Fruit fly (Drosophila melanogaster) whole organism, embryonic: ENCODE data around the gene Rrp5.
A peak's percentile ranks its signal among the peaks of the same experiment; 100 is the strongest.

Experiments used
- C15 ChIP-seq: fragments of 200-800 bp; sonication (Bioruptor generic); IDR thresholded peaks from 3 replicates; pipeline ENCODE4 v1.3.6; 2022; ENCODE audit warnings: missing biosample characterization, missing genetic modification characterization
- CG10979 ChIP-seq: fragments of 200-800 bp; sonication (Bioruptor generic); optimal IDR thresholded peaks from 2 replicates; lab custom pipeline; 2018; ENCODE audit warnings: missing biosample characterization, mild to moderate bottlenecking, missing genetic modification characterization, moderate library complexity
- CG11696 ChIP-seq: fragments of 200-800 bp; sonication (Bioruptor generic); IDR thresholded peaks from 2 replicates; pipeline ENCODE4 v1.3.6; 2022; ENCODE audit warnings: missing biosample characterization, missing genetic modification characterization
- CG11723 ChIP-seq: fragments of 200-800 bp; sonication (Bioruptor generic); optimal IDR thresholded peaks from 2 replicates; lab custom pipeline; 2017; ENCODE audit warnings: missing biosample characterization, mild to moderate bottlenecking, missing genetic modification characterization
- CG12236 ChIP-seq: fragments of 200-800 bp; sonication (Bioruptor generic); optimal IDR thresholded peaks from 2 replicates; lab custom pipeline; 2016; ENCODE audit warnings: missing biosample characterization, missing genetic modification characterization
- CG14014 ChIP-seq: fragments of 200-800 bp; sonication (Bioruptor generic); IDR thresholded peaks from 2 replicates; pipeline ENCODE4 v1.3.6; 2022; ENCODE audit warnings: missing biosample characterization, missing genetic modification characterization
- CG14667 ChIP-seq: fragments of 200-800 bp; sonication (Bioruptor generic); IDR thresholded peaks from 2 replicates; pipeline ENCODE4 v1.3.6; 2022; ENCODE audit warnings: missing biosample characterization, missing genetic modification characterization
- CG17612 ChIP-seq: fragments of 200-800 bp; sonication (Bioruptor generic); IDR thresholded peaks from 2 replicates; pipeline ENCODE4 v1.3.6; 2022; ENCODE audit warnings: missing biosample characterization, missing genetic modification characterization
- CG2129 ChIP-seq: fragments of 200-800 bp; sonication (Bioruptor generic); IDR thresholded peaks from 2 replicates; pipeline ENCODE4 v1.3.6; 2022; ENCODE audit warnings: missing biosample characterization, missing genetic modification characterization; ENCODE audit not compliant: partially characterized antibody
- CG34224 ChIP-seq: fragments of 200-800 bp; sonication (Bioruptor generic); IDR thresholded peaks from 3 replicates; pipeline ENCODE4 v1.3.6; 2022; ENCODE audit warnings: missing biosample characterization, missing genetic modification characterization; ENCODE audit not compliant: partially characterized antibody
- CG43689 ChIP-seq: fragments of 200-800 bp; sonication (Bioruptor generic); IDR thresholded peaks from 2 replicates; pipeline ENCODE4 v1.3.6; 2022; ENCODE audit warnings: missing biosample characterization, missing genetic modification characterization
- CG4854 ChIP-seq: fragments of 200-800 bp; sonication (Bioruptor generic); optimal IDR thresholded peaks from 2 replicates; lab custom pipeline; 2016; ENCODE audit warnings: missing biosample characterization, missing genetic modification characterization, inconsistent platforms
- CG5180 ChIP-seq: fragments of 200-800 bp; sonication (Bioruptor generic); optimal IDR thresholded peaks from 3 replicates; lab custom pipeline; 2017; ENCODE audit warnings: missing biosample characterization, missing genetic modification characterization, mild to moderate bottlenecking, moderate library complexity, missing genetic modification reagents
- CG7963 ChIP-seq: fragments of 200-800 bp; sonication (Bioruptor generic); IDR thresholded peaks from 3 replicates; pipeline ENCODE4 v1.3.6; 2022; ENCODE audit warnings: missing biosample characterization, missing genetic modification characterization; ENCODE audit not compliant: partially characterized antibody
- CG8359 ChIP-seq: fragments of 200-800 bp; sonication (Bioruptor generic); optimal IDR thresholded peaks from 2 replicates; lab custom pipeline; 2017; ENCODE audit warnings: missing biosample characterization, mild to moderate bottlenecking, missing genetic modification characterization, borderline replicate concordance
- CTCF ChIP-seq: fragments of 200-800 bp; sonication (Bioruptor generic); optimal IDR thresholded peaks from 2 replicates; lab custom pipeline; 2017; ENCODE audit warnings: missing biosample characterization, mild to moderate bottlenecking, missing genetic modification characterization, moderate library complexity
- Doc3 ChIP-seq: fragments of 200-800 bp; sonication (Bioruptor generic); IDR thresholded peaks from 3 replicates; pipeline ENCODE4 v1.3.6; 2022; ENCODE audit warnings: missing biosample characterization, missing genetic modification characterization; ENCODE audit not compliant: partially characterized antibody
- Fer3 ChIP-seq: fragments of 200-800 bp; sonication (Bioruptor generic); optimal IDR thresholded peaks from 2 replicates; lab custom pipeline; 2018; ENCODE audit warnings: missing biosample characterization, mild to moderate bottlenecking, missing genetic modification characterization, moderate library complexity
- H15 ChIP-seq: fragments of 200-800 bp; sonication (Bioruptor generic); IDR thresholded peaks from 3 replicates; pipeline ENCODE4 v1.3.6; 2022; ENCODE audit warnings: missing biosample characterization, missing genetic modification characterization
- Lhr ChIP-seq: fragments of 200-800 bp; sonication (Bioruptor generic); optimal IDR thresholded peaks from 3 replicates; lab custom pipeline; 2017; ENCODE audit warnings: mild to moderate bottlenecking, missing biosample characterization, missing genetic modification reagents, missing genetic modification characterization
- MTF-1 ChIP-seq: fragments of 200-800 bp; sonication (Bioruptor generic); optimal IDR thresholded peaks from 2 replicates; lab custom pipeline; 2018; ENCODE audit warnings: missing biosample characterization, mild to moderate bottlenecking, missing genetic modification characterization, borderline replicate concordance
- Meics ChIP-seq: fragments of 200-800 bp; sonication (Bioruptor generic); optimal IDR thresholded peaks from 2 replicates; lab custom pipeline; 2017; ENCODE audit warnings: missing biosample characterization, mild to moderate bottlenecking, missing genetic modification characterization
- Mes4 ChIP-seq: fragments of 200-800 bp; sonication (Bioruptor generic); optimal IDR thresholded peaks from 2 replicates; lab custom pipeline; 2016; ENCODE audit warnings: missing biosample characterization, missing genetic modification characterization
- Mrtf ChIP-seq: fragments of 200-800 bp; sonication (Bioruptor generic); IDR thresholded peaks from 3 replicates; pipeline ENCODE4 v1.3.6; 2022; ENCODE audit warnings: missing biosample characterization, missing genetic modification characterization
- NFAT ChIP-seq: fragments of 200-800 bp; sonication (Bioruptor generic); IDR thresholded peaks from 2 replicates; pipeline ENCODE4 v1.3.6; 2022; ENCODE audit warnings: missing biosample characterization, missing genetic modification characterization
- YL-1 ChIP-seq: fragments of 200-800 bp; sonication (Bioruptor generic); optimal IDR thresholded peaks from 3 replicates; lab custom pipeline; 2017; ENCODE audit warnings: missing biosample characterization, mild to moderate bottlenecking, missing genetic modification characterization
- abd-A ChIP-seq: fragments of 200-800 bp; sonication (Bioruptor generic); optimal IDR thresholded peaks from 3 replicates; lab custom pipeline; 2019; ENCODE audit warnings: missing biosample characterization, mild to moderate bottlenecking, missing genetic modification characterization, moderate library complexity
- br ChIP-seq: fragments of >200 bp; optimal IDR thresholded peaks from 2 replicates; lab custom pipeline; 2017
- bsh ChIP-seq, 2 experiments: fragments of 200-800 bp; sonication (Bioruptor generic); optimal IDR thresholded peaks; 2 replicates each; lab custom pipeline; 2017 to 2018; ENCODE audit warnings: mild to moderate bottlenecking in 2 of 2, missing biosample characterization in 2 of 2, missing genetic modification characterization in 2 of 2, moderate library complexity in 1 of 2
- chif ChIP-seq, 2 experiments: fragments of 200-800 bp; sonication (Bioruptor generic); optimal IDR thresholded peaks; 3 replicates each; lab custom pipeline; 2016; ENCODE audit warnings: missing biosample characterization in 2 of 2, missing genetic modification characterization in 2 of 2
- corto ChIP-seq: fragments of 200-800 bp; sonication (Bioruptor generic); optimal IDR thresholded peaks from 2 replicates; lab custom pipeline; 2016; ENCODE audit warnings: missing biosample characterization, mild to moderate bottlenecking, missing genetic modification characterization, moderate library complexity
- cwo ChIP-seq: fragments of 200-800 bp; sonication (Bioruptor generic); optimal IDR thresholded peaks from 3 replicates; lab custom pipeline; 2017; ENCODE audit warnings: missing biosample characterization, missing genetic modification characterization, mild to moderate bottlenecking, moderate library complexity, missing genetic modification reagents
- en ChIP-seq: fragments of 200-800 bp; sonication (Bioruptor generic); optimal IDR thresholded peaks from 2 replicates; lab custom pipeline; 2016; ENCODE audit warnings: missing biosample characterization, missing genetic modification characterization
- eve ChIP-seq, 2 experiments: fragments of >200 bp; optimal IDR thresholded peaks; 2 replicates each; lab custom pipeline; 2017; ENCODE audit warnings: missing biosample characterization in 2 of 2, missing genetic modification characterization in 2 of 2
- lmd ChIP-seq: fragments of 200-800 bp; sonication (Bioruptor generic); IDR thresholded peaks from 2 replicates; pipeline ENCODE4 v1.3.6; 2022; ENCODE audit warnings: missing biosample characterization, missing genetic modification characterization
- lola ChIP-seq, 3 experiments: fragments of >200 bp in 2 of 3; fragments of 200-800 bp in 1 of 3; sonication (Bioruptor generic) in 1 of 3; optimal IDR thresholded peaks; 2 replicates each; lab custom pipeline; 2017 to 2019; ENCODE audit warnings: missing biosample characterization in 3 of 3, missing genetic modification characterization in 3 of 3, mild to moderate bottlenecking in 1 of 3, moderate library complexity in 1 of 3
- nerfin-1 ChIP-seq: fragments of 200-800 bp; sonication (Bioruptor generic); optimal IDR thresholded peaks from 3 replicates; lab custom pipeline; 2019; ENCODE audit warnings: missing biosample characterization, mild to moderate bottlenecking, missing genetic modification characterization, moderate library complexity
- oc ChIP-seq: fragments of 200-800 bp; sonication (Bioruptor generic); optimal IDR thresholded peaks from 2 replicates; lab custom pipeline; 2018; ENCODE audit warnings: missing biosample characterization, mild to moderate bottlenecking, missing genetic modification characterization, moderate library complexity
- pan ChIP-seq, 4 experiments: fragments of >200 bp in 3 of 4; fragments of 200-800 bp in 1 of 4; sonication (Bioruptor generic) in 1 of 4; optimal IDR thresholded peaks in 3 of 4; IDR thresholded peaks in 1 of 4; 2 replicates each; pipeline versions ENCODE4 v1.3.6 to Lab custom; 2017 to 2022; ENCODE audit warnings: missing biosample characterization in 2 of 4, missing genetic modification characterization in 2 of 4, mixed read lengths in 1 of 4
- pho ChIP-seq: fragments of 200-800 bp; sonication (Bioruptor generic); optimal IDR thresholded peaks from 2 replicates; lab custom pipeline; 2016; ENCODE audit warnings: missing biosample characterization, missing genetic modification characterization
- sens-2 ChIP-seq: fragments of 200-800 bp; sonication (Bioruptor generic); IDR thresholded peaks from 2 replicates; pipeline ENCODE4 v1.3.6; 2022; ENCODE audit warnings: missing biosample characterization, missing genetic modification characterization
- sob ChIP-seq: fragments of 200-800 bp; sonication (Bioruptor generic); IDR thresholded peaks from 2 replicates; pipeline ENCODE4 v1.3.6; 2022; ENCODE audit warnings: missing biosample characterization, missing genetic modification characterization
- tna ChIP-seq: fragments of 200-800 bp; sonication (Bioruptor generic); IDR thresholded peaks from 2 replicates; pipeline ENCODE4 v1.3.6; 2022; ENCODE audit warnings: missing biosample characterization, missing genetic modification characterization; ENCODE audit not compliant: partially characterized antibody
- tup ChIP-seq: fragments of 200-800 bp; sonication (Bioruptor generic); optimal IDR thresholded peaks from 2 replicates; lab custom pipeline; 2016; ENCODE audit warnings: missing biosample characterization, mild to moderate bottlenecking, missing genetic modification characterization, moderate library complexity

The Rrp5 gene

dm6 chr3R:24295556-24296465 lies 37.3 kb downstream of the Rrp5 start (continued):
- TF ChIP-seq oc (tag; lab: Kevin White, UChicago), result peak; percentile 72
- peak; percentile 74; the same call in 1 of the 2 replicates for TF ChIP-seq NFAT
- TF ChIP-seq cwo (GFP tag; lab: Kevin White, UChicago), result no peak
- peak; percentile 76 for TF ChIP-seq CG11696 (GFP tag; lab: Robert Waterston, UW)
- TF ChIP-seq pan (optimal IDR thresholded peaks at IDR 0.05; lab: Kevin White, UChicago), result no peak
- peak in 1 of 2 experiments; percentile 88 for TF ChIP-seq pan (GFP tag; optimal IDR thresholded peaks at IDR 0.05 in 1 of 2, IDR thresholded peaks at IDR 0.05 in 1 of 2)
- peak; percentile 78 for TF ChIP-seq Fer3 (tag; lab: Kevin White, UChicago)
- peak; percentile 34 for TF ChIP-seq Mes4 (GFP tag; lab: Kevin White, UChicago)
- TF ChIP-seq CG4854, result peak; percentile 56
- TF ChIP-seq CG34224 (GFP tag; lab: Robert Waterston, UW), result no peak
- peak; percentile 61 for TF ChIP-seq tup (GFP tag; lab: Kevin White, UChicago)
- peak; percentile 72 for TF ChIP-seq MTF-1 (GFP tag; lab: Kevin White, UChicago)
- TF ChIP-seq CG8359, result no peak
- no peak for TF ChIP-seq CG2129 (GFP tag; lab: Robert Waterston, UW)
- TF ChIP-seq Doc3 (GFP tag; lab: Robert Waterston, UW), result no peak
- peak; percentile 55; the same call in 1 of the 2 replicates for TF ChIP-seq CG17612 (GFP tag; lab: Robert Waterston, UW)
- peak; percentile 41 for TF ChIP-seq CG10979 (tag; lab: Kevin White, UChicago)
- TF ChIP-seq nerfin-1 (tag; lab: Kevin White, UChicago), result peak; percentile 46
- peak in 1 of 2 experiments; percentile 82 for TF ChIP-seq eve (GFP tag; optimal IDR thresholded peaks at IDR 0.05; lab: Kevin White, UChicago)
- no peak for TF ChIP-seq CG7963 (GFP tag; lab: Robert Waterston, UW)
- peak; percentile 82 to 90 for TF ChIP-seq bsh (GFP tag; optimal IDR thresholded peaks at IDR 0.05; lab: Kevin White, UChicago)
- TF ChIP-seq CG14667 (GFP tag; lab: Robert Waterston, UW), result peak; percentile 69
- peak; percentile 59 for TF ChIP-seq pho (GFP tag; lab: Kevin White, UChicago)
- TF ChIP-seq sens-2 (GFP tag; lab: Robert Waterston, UW), result peak; percentile 17; the same call in 1 of the 2 replicates

- TF ChIP-seq Lhr (GFP tag; lab: Kevin White, UChicago), result peak; percentile 63
- no peak for TF ChIP-seq CTCF
- TF ChIP-seq corto, result no peak
- TF ChIP-seq YL-1 (GFP tag; lab: Kevin White, UChicago), result peak; percentile 7
- TF ChIP-seq chif (GFP tag; optimal IDR thresholded peaks at IDR 0.05; lab: Kevin White, UChicago), result peak; percentile 14 to 32
- TF ChIP-seq CG43689, result no peak
- peak; percentile 37; the same call in 1 of the 2 replicates for TF ChIP-seq lmd (GFP tag; lab: Robert Waterston, UW)
- TF ChIP-seq H15 (GFP tag; lab: Robert Waterston, UW), result 0 out of 3 replicates have a peak, but pooled peaks have one; percentile 35
- TF ChIP-seq CG14014 (GFP tag; lab: Robert Waterston, UW), result no peak
- no peak for TF ChIP-seq Doc3 (GFP tag; lab: Robert Waterston, UW)
- TF ChIP-seq Mrtf (GFP tag; lab: Robert Waterston, UW), result no peak
- peak in 1 of 3 experiments; percentile 19 for TF ChIP-seq lola (GFP tag; optimal IDR thresholded peaks at IDR 0.05; lab: Kevin White, UChicago)
- peak; percentile 64 for TF ChIP-seq Meics (GFP tag; lab: Kevin White, UChicago)
- TF ChIP-seq sob (GFP tag; lab: Robert Waterston, UW), result peak; percentile 67
- TF ChIP-seq NFAT, result peak; percentile 79
- no peak for TF ChIP-seq en (GFP tag; lab: Kevin White, UChicago)
- TF ChIP-seq br, result no peak
- 0 out of 2 replicates have a peak, but pooled peaks have one; percentile 26 for TF ChIP-seq tna (GFP tag; lab: Robert Waterston, UW)
- no peak for TF ChIP-seq CG12236 (GFP tag; lab: Kevin White, UChicago)
- no peak for TF ChIP-seq C15 (GFP tag; lab: Robert Waterston, UW)
- TF ChIP-seq abd-A, result no peak
- TF ChIP-seq CG11723, result peak; percentile 18
- peak; percentile 54 for TF ChIP-seq CG5180 (GFP tag; lab: Kevin White, UChicago)
Measured at dm6 chr3R:24294784-24295555, 38.1 kb downstream of the Rrp5 start, which contains the start of gene crb. TSS of gene crb (plus strand) at chr3R:24295078.
